Worm (Caenorhabditis elegans): ENCODE results near the gene Y75B8A.28.

DNA sequence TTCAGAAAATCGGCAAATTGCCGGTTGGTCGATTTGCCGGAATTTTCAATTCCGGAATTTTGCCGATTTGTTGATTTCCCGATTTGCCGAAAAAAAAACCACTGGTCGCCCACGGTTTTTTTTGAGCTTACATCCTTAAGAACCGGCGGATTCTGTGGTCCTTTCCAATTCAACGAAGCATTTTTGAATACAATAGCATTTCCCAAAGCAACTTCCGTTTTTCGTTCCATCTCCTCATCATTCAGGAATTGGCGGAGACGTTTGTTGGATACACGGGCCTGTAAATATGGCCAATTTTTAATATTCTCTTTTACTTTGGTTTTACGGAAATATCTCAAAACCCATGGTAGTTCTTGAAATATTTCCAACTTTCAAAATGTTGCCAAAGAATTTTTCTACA is 26.4 kb upstream of the Y75B8A.28 start:
- no peak for TF ChIP-seq nhr-237 (tag; optimal IDR thresholded peaks at IDR 0.05)
- TF ChIP-seq Y55F3AM.14 (GFP tag; optimal IDR thresholded peaks at IDR 0.05), result no peak
- TF ChIP-seq mab-5 (tag; optimal IDR thresholded peaks at IDR 0.05), result no peak
- no peak for TF ChIP-seq snpc-4 (tag; optimal IDR thresholded peaks at IDR 0.05)
- TF ChIP-seq zag-1 (tag; optimal IDR thresholded peaks at IDR 0.05), result no peak
- no peak for TF ChIP-seq ceh-82 (tag; optimal IDR thresholded peaks at IDR 0.05)
- no peak for TF ChIP-seq R02D3.7 (tag; optimal IDR thresholded peaks at IDR 0.05)
- no peak for TF ChIP-seq ZK546.5 (tag; optimal IDR thresholded peaks at IDR 0.05)
- no peak for TF ChIP-seq unc-62 (GFP tag; optimal IDR thresholded peaks at IDR 0.05)
- TF ChIP-seq unc-55 (GFP tag; optimal IDR thresholded peaks at IDR 0.05), result no peak
